Fruit fly (Drosophila melanogaster) whole organism, wandering third instar larva: Measurements from ENCODE around the gene Chro.

ENCODE experiments used
- Abd-B ChIP-seq: fragments of >200 bp; optimal IDR thresholded peaks from 2 replicates; lab custom pipeline; 2017; ENCODE audit warnings: missing biosample characterization, missing genetic modification characterization
- CG32264 ChIP-seq: fragments of 200-800 bp; sonication (Bioruptor generic); optimal IDR thresholded peaks from 2 replicates; lab custom pipeline; 2016; ENCODE audit warnings: missing biosample characterization, missing genetic modification characterization
- CG9705 ChIP-seq: fragments of 200-800 bp; sonication (Bioruptor generic); optimal IDR thresholded peaks from 2 replicates; lab custom pipeline; 2018; ENCODE audit warnings: missing biosample characterization, mild to moderate bottlenecking, missing genetic modification characterization
- CrebA ChIP-seq: fragments of 200-800 bp; sonication (Bioruptor generic); optimal IDR thresholded peaks from 2 replicates; lab custom pipeline; 2016; ENCODE audit warnings: missing biosample characterization, mild to moderate bottlenecking, missing genetic modification characterization, borderline replicate concordance
- Dfd ChIP-seq: fragments of >200 bp; optimal IDR thresholded peaks from 2 replicates; lab custom pipeline; 2017; ENCODE audit warnings: missing biosample characterization, missing genetic modification characterization
- Dif ChIP-seq: fragments of 200-275, 200-300 bp; sonication (Bioruptor generic); optimal IDR thresholded peaks from 2 replicates; lab custom pipeline; 2018; ENCODE audit warnings: missing biosample characterization, missing genetic modification characterization; ENCODE audit not compliant: partially characterized antibody
- GATAd ChIP-seq: sonication (Bioruptor generic); optimal IDR thresholded peaks from 2 replicates; lab custom pipeline; 2016; ENCODE audit warnings: missing biosample characterization, missing genetic modification characterization
- HLH106 ChIP-seq: fragments of 200-800 bp; optimal IDR thresholded peaks from 3 replicates; lab custom pipeline; 2019; ENCODE audit warnings: missing biosample characterization, mild to moderate bottlenecking, missing genetic modification characterization, moderate library complexity
- Hnf4 ChIP-seq: fragments of 200-800 bp; sonication (Bioruptor generic); optimal IDR thresholded peaks from 2 replicates; lab custom pipeline; 2016; ENCODE audit warnings: missing biosample characterization, mild to moderate bottlenecking, missing genetic modification characterization
- Hr78 ChIP-seq: fragments of >200 bp; optimal IDR thresholded peaks from 2 replicates; lab custom pipeline; 2017; ENCODE audit warnings: missing biosample characterization, missing genetic modification characterization
- Hr83 ChIP-seq: fragments of 200-300 bp; sonication (Bioruptor generic); optimal IDR thresholded peaks from 2 replicates; lab custom pipeline; 2016; ENCODE audit warnings: missing biosample characterization, mild to moderate bottlenecking, missing genetic modification characterization, moderate library complexity; ENCODE audit not compliant: poor library complexity, severe bottlenecking
- Jra ChIP-seq: sonication (Bioruptor generic); optimal IDR thresholded peaks from 2 replicates; lab custom pipeline; 2016; ENCODE audit warnings: missing biosample characterization, missing genetic modification characterization
- Mio ChIP-seq: sonication (Bioruptor generic); optimal IDR thresholded peaks from 2 replicates; lab custom pipeline; 2016; ENCODE audit warnings: missing biosample characterization, missing genetic modification characterization
- N ChIP-seq: fragments of >200 bp; optimal IDR thresholded peaks from 2 replicates; lab custom pipeline; 2018; ENCODE audit warnings: missing biosample characterization, missing external identifiers, missing genetic modification characterization
- OdsH ChIP-seq: fragments of 200-800 bp; sonication (Bioruptor generic); optimal IDR thresholded peaks from 2 replicates; lab custom pipeline; 2016; ENCODE audit warnings: missing biosample characterization, mild to moderate bottlenecking, missing genetic modification characterization
- Rel ChIP-seq, 2 experiments: fragments of 200-800 bp; sonication (Bioruptor generic) in 1 of 2; optimal IDR thresholded peaks; 2 replicates in 1 of 2; 3 replicates in 1 of 2; lab custom pipeline; 2016 to 2019; ENCODE audit warnings: mild to moderate bottlenecking in 2 of 2, missing biosample characterization in 2 of 2, missing genetic modification characterization in 2 of 2, moderate library complexity in 1 of 2
- Sp1 ChIP-seq: fragments of 200-800 bp; sonication (Bioruptor generic); optimal IDR thresholded peaks from 3 replicates; lab custom pipeline; 2019; ENCODE audit warnings: missing biosample characterization, mild to moderate bottlenecking, missing genetic modification characterization, moderate library complexity
- Vsx2 ChIP-seq: fragments of 200-300, 225-300 bp; sonication (Bioruptor generic); optimal IDR thresholded peaks from 2 replicates; lab custom pipeline; 2018; ENCODE audit warnings: missing biosample characterization, missing genetic modification characterization; ENCODE audit not compliant: partially characterized antibody
- br ChIP-seq: fragments of 200-800 bp; sonication (Bioruptor generic); optimal IDR thresholded peaks from 2 replicates; lab custom pipeline; 2016; ENCODE audit warnings: missing biosample characterization, missing genetic modification characterization
- brk ChIP-seq: fragments of 200-800 bp; sonication (Bioruptor generic); optimal IDR thresholded peaks from 2 replicates; lab custom pipeline; 2016; ENCODE audit warnings: missing biosample characterization, mild to moderate bottlenecking, missing genetic modification characterization
- dl ChIP-seq, 2 experiments: fragments of 175-275, 200-275 bp in 1 of 2; fragments of 200-275 bp in 1 of 2; sonication (Bioruptor generic); optimal IDR thresholded peaks; lab custom pipeline; 2018; ENCODE audit warnings: mild to moderate bottlenecking in 2 of 2, missing biosample characterization in 2 of 2, missing genetic modification characterization in 2 of 2, moderate library complexity in 2 of 2; ENCODE audit not compliant: partially characterized antibody in 2 of 2, insufficient read depth in 1 of 2
- dmrt93B ChIP-seq: fragments of 200-800 bp; sonication (Bioruptor generic); optimal IDR thresholded peaks from 2 replicates; lab custom pipeline; 2018; ENCODE audit warnings: missing biosample characterization, mild to moderate bottlenecking, missing genetic modification characterization
- dsf ChIP-seq: sonication (Bioruptor generic); optimal IDR thresholded peaks from 2 replicates; lab custom pipeline; 2016; ENCODE audit warnings: missing biosample characterization, missing genetic modification characterization, borderline replicate concordance
- ey ChIP-seq: fragments of 200-800 bp; sonication (Bioruptor generic); optimal IDR thresholded peaks from 2 replicates; lab custom pipeline; 2016; ENCODE audit warnings: missing biosample characterization, missing genetic modification characterization
- foxo ChIP-seq, 2 experiments: fragments of 200-800 bp; sonication (Bioruptor generic); optimal IDR thresholded peaks; 2 replicates in 1 of 2; 3 replicates in 1 of 2; lab custom pipeline; 2016 to 2017; ENCODE audit warnings: missing biosample characterization in 2 of 2, missing genetic modification characterization in 2 of 2
- fru ChIP-seq: fragments of 200-800 bp; sonication (Bioruptor generic); optimal IDR thresholded peaks from 3 replicates; lab custom pipeline; 2016; ENCODE audit warnings: missing biosample characterization, mild to moderate bottlenecking, missing genetic modification characterization
- h ChIP-seq: fragments of 200-800 bp; sonication (Bioruptor generic); optimal IDR thresholded peaks from 3 replicates; lab custom pipeline; 2016; ENCODE audit warnings: missing biosample characterization, mild to moderate bottlenecking, missing genetic modification characterization
- jim ChIP-seq: fragments of 175-275, 200-325 bp; sonication (Bioruptor generic); optimal IDR thresholded peaks from 2 replicates; lab custom pipeline; 2016; ENCODE audit warnings: missing biosample characterization, mild to moderate bottlenecking, missing genetic modification characterization
- lola ChIP-seq: fragments of >200 bp; optimal IDR thresholded peaks from 2 replicates; lab custom pipeline; 2017; ENCODE audit warnings: missing biosample characterization, missing genetic modification characterization
- pan ChIP-seq: fragments of >200 bp; optimal IDR thresholded peaks from 2 replicates; lab custom pipeline; 2017
- psq ChIP-seq: fragments of 200-800 bp; sonication (Bioruptor generic); optimal IDR thresholded peaks from 3 replicates; lab custom pipeline; 2017; ENCODE audit warnings: missing biosample characterization, mild to moderate bottlenecking, missing genetic modification characterization, moderate library complexity
- rgr ChIP-seq: fragments of 200-800 bp; sonication (Bioruptor generic); optimal IDR thresholded peaks from 3 replicates; lab custom pipeline; 2016; ENCODE audit warnings: missing biosample characterization, mild to moderate bottlenecking, missing genetic modification characterization
- sage ChIP-seq: fragments of 200-800 bp; sonication (Bioruptor generic); optimal IDR thresholded peaks from 2 replicates; lab custom pipeline; 2016; ENCODE audit warnings: missing biosample characterization, mild to moderate bottlenecking, missing genetic modification characterization
- sv ChIP-seq: fragments of 200-800 bp; sonication (Bioruptor generic); optimal IDR thresholded peaks from 3 replicates; lab custom pipeline; 2016; ENCODE audit warnings: missing biosample characterization, missing genetic modification characterization
- tai ChIP-seq: sonication (Bioruptor generic); optimal IDR thresholded peaks from 2 replicates; lab custom pipeline; 2016; ENCODE audit warnings: missing biosample characterization, missing genetic modification characterization
- woc ChIP-seq: sonication (Bioruptor generic); optimal IDR thresholded peaks from 2 replicates; lab custom pipeline; 2016; ENCODE audit warnings: missing biosample characterization, mild to moderate bottlenecking, missing genetic modification characterization

The Chro gene

dm6 chr3L:22835144-22835964 is 43.4 kb downstream of the Chro start, which contains the start of gene jim (continued):
- peak; percentile 10 for TF ChIP-seq brk (GFP tag; lab: Kevin White, UChicago)
- no peak for TF ChIP-seq Abd-B (GFP tag; lab: Kevin White, UChicago)
- peak; percentile 68 for TF ChIP-seq Sp1
- peak; percentile 62 for TF ChIP-seq Jra
- no peak for TF ChIP-seq CG9705 (GFP tag; lab: Kevin White, UChicago)
- TF ChIP-seq br (GFP tag; lab: Kevin White, UChicago), result peak; percentile 48
- TF ChIP-seq jim (GFP tag; lab: Kevin White, UChicago), result peak; percentile 97
- TF ChIP-seq foxo (GFP tag; optimal IDR thresholded peaks at IDR 0.05; lab: Kevin White, UChicago), result peak in 1 of 2 experiments; percentile 59
- TF ChIP-seq HLH106 (tag; lab: Kevin White, UChicago), result peak; percentile 34
- peak; percentile 15 for TF ChIP-seq fru
- no peak for TF ChIP-seq lola (GFP tag; lab: Kevin White, UChicago)
- TF ChIP-seq sv, result no peak
- TF ChIP-seq sage (GFP tag; lab: Kevin White, UChicago), result peak; percentile 40
- TF ChIP-seq h (GFP tag; lab: Kevin White, UChicago), result peak; percentile 87
- TF ChIP-seq rgr (GFP tag; lab: Kevin White, UChicago), result peak; percentile 63
- TF ChIP-seq, all 38 proteins: peak for 24

- TF ChIP-seq tai (GFP tag; lab: Kevin White, UChicago) (no peak), Dfd (GFP tag; lab: Kevin White, UChicago) (peak; percentile 84), brk (GFP tag; lab: Kevin White, UChicago) (no peak)
These were observed 48.6 kb downstream of the Chro start for dm6 chr3L:22830132-22830697.

dm6 chr3L:22826236-22826635 is 52.5 kb downstream of the Chro start:
- TF ChIP-seq Abd-B (GFP tag; lab: Kevin White, UChicago), result no peak
- TF ChIP-seq rgr (GFP tag; lab: Kevin White, UChicago), result peak; percentile 49
- no peak for TF ChIP-seq N (GFP tag; lab: Kevin White, UChicago)
- peak; percentile 8 for TF ChIP-seq Hnf4 (GFP tag; lab: Kevin White, UChicago)
- no peak for TF ChIP-seq Jra
- TF ChIP-seq fru, result peak; percentile 15
- peak; percentile 67 for TF ChIP-seq Hr83 (GFP tag; lab: Kevin White, UChicago)
- peak; percentile 27 for TF ChIP-seq h (GFP tag; lab: Kevin White, UChicago)
- no peak for TF ChIP-seq CG32264 (GFP tag; lab: Kevin White, UChicago)
- TF ChIP-seq jim (GFP tag; lab: Kevin White, UChicago), result peak; percentile 76

- TF ChIP-seq Vsx2 (GFP tag; lab: Kevin White, UChicago) (peak; percentile 95), fru (peak; percentile 58), Mio (no peak), OdsH (GFP tag; lab: Kevin White, UChicago) (peak; percentile 51), foxo (GFP tag; optimal IDR thresholded peaks at IDR 0.05; lab: Kevin White, UChicago) (peak; percentile 37 to 52), dmrt93B (GFP tag; lab: Kevin White, UChicago) (no peak), rgr (GFP tag; lab: Kevin White, UChicago) (peak; percentile 47), ey (GFP tag; lab: Kevin White, UChicago) (no peak), Dif (GFP tag; lab: Kevin White, UChicago) (peak; percentile 99), Hnf4 (GFP tag; lab: Kevin White, UChicago) (peak; percentile 72), dl (GFP tag; optimal IDR thresholded peaks at IDR 0.05; lab: Kevin White, UChicago; ENCODE audit: insufficient read depth in 1 of 2, partially characterized antibody in 2 of 2) (peak; percentile 88 to 98), sv (no peak), Hr83 (GFP tag; lab: Kevin White, UChicago) (peak; percentile 75), Rel (GFP tag; optimal IDR thresholded peaks at IDR 0.05; lab: Kevin White, UChicago) (peak; percentile 96), Rel (tag; optimal IDR thresholded peaks at IDR 0.05; lab: Kevin White, UChicago) (peak; percentile 41), tai (GFP tag; lab: Kevin White, UChicago) (peak; percentile 50), Sp1 (peak; percentile 69), Hr78 (GFP tag; lab: Kevin White, UChicago) (no peak), HLH106 (tag; lab: Kevin White, UChicago) (peak; percentile 28), jim (GFP tag; lab: Kevin White, UChicago) (peak; percentile 95), brk (GFP tag; lab: Kevin White, UChicago) (peak; percentile 81), h (GFP tag; lab: Kevin White, UChicago) (peak; percentile 76), Dfd (GFP tag; lab: Kevin White, UChicago) (no peak), pan (lab: Kevin White, UChicago) (no peak), GATAd (GFP tag; lab: Kevin White, UChicago) (no peak), br (GFP tag; lab: Kevin White, UChicago) (peak; percentile 43), psq (GFP tag; lab: Kevin White, UChicago) (peak; percentile 80), N (GFP tag; lab: Kevin White, UChicago) (peak; percentile 67), sage (GFP tag; lab: Kevin White, UChicago) (peak; percentile 36), CrebA (GFP tag; lab: Kevin White, UChicago) (peak; percentile 96), Jra (peak; percentile 76), dsf (GFP tag; lab: Kevin White, UChicago) (no peak), woc (GFP tag; lab: Kevin White, UChicago) (no peak), Abd-B (GFP tag; lab: Kevin White, UChicago) (no peak)
- TF ChIP-seq, all 38 proteins: peak for 22
These were observed 54.1 kb downstream of the Chro start for dm6 chr3L:22824668-22825192.
